Worm (Caenorhabditis elegans) whole organism, dauer: Measurements from ENCODE around the gene clik-1.

Source experiments
- unc-62 ChIP-seq: sonication (generic microtip); optimal IDR thresholded peaks from 2 replicates; lab custom pipeline; 2017; ENCODE audit warnings: missing biosample characterization, missing genetic modification reagents, missing genetic modification characterization

Gene clik-1

ce11 chrV:6744774-6745173 lies 23.8 kb downstream of the clik-1 start, which contains the start of gene T25F10.3:
Gene T25F10.3, plus strand, starts transcription at chrV:6745081.
- TF ChIP-seq unc-62 (GFP tag; lab: Kevin White, UChicago), result no peak

ce11 chrV:6736877-6737276 lies 31.7 kb downstream of the clik-1 start:
- TF ChIP-seq unc-62 (GFP tag; lab: Kevin White, UChicago), result no peak

ce11 chrV:6736108-6736507 lies 32.4 kb downstream of the clik-1 start:
- no peak for TF ChIP-seq unc-62 (GFP tag; lab: Kevin White, UChicago)

- TF ChIP-seq unc-62 (GFP tag; lab: Kevin White, UChicago), result no peak
Observed at ce11 chrV:6732995-6733394, 35.5 kb downstream of the clik-1 start, which contains the start of gene grl-8. Gene grl-8, minus strand, starts transcription at chrV:6733095.

ce11 chrV:6731594-6731993 lies 36.9 kb downstream of the clik-1 start, which contains the start of gene grl-9:
Gene grl-9, minus strand, starts transcription at chrV:6731694.
- TF ChIP-seq unc-62 (GFP tag; lab: Kevin White, UChicago), result no peak

ce11 chrV:6727222-6727621 lies 41.3 kb downstream of the clik-1 start, which contains the start of gene ZC487.1:
Gene ZC487.1, plus strand, starts transcription at chrV:6727522.
- no peak for TF ChIP-seq unc-62 (GFP tag; lab: Kevin White, UChicago)

ce11 chrV:6726279-6726678 lies 42.3 kb downstream of the clik-1 start:
- TF ChIP-seq unc-62 (GFP tag; lab: Kevin White, UChicago), result no peak

- TF ChIP-seq unc-62 (GFP tag; lab: Kevin White, UChicago), result no peak
Observed at ce11 chrV:6722378-6722777, 46.2 kb downstream of the clik-1 start, which contains the start of gene ZC487.2. Gene ZC487.2, minus strand, starts transcription at chrV:6722478.

ce11 chrV:6718232-6718631 lies 50.3 kb downstream of the clik-1 start, which contains the start of gene srg-30:
Gene srg-30, minus strand, starts transcription at chrV:6718332.
- TF ChIP-seq unc-62 (GFP tag; lab: Kevin White, UChicago), result no peak
